Fruit fly (Drosophila melanogaster) Kc167 (cell line): ENCODE measurements around the gene Mnt.

Experiments
- Myc ChIP-seq: fragments of >200 bp; optimal IDR thresholded peaks from 2 replicates; lab custom pipeline; 2017; ENCODE audit warnings: missing external identifiers
- h ChIP-seq: fragments of >200 bp; optimal IDR thresholded peaks from 3 replicates; lab custom pipeline; 2018; ENCODE audit warnings: missing external identifiers

DNA sequence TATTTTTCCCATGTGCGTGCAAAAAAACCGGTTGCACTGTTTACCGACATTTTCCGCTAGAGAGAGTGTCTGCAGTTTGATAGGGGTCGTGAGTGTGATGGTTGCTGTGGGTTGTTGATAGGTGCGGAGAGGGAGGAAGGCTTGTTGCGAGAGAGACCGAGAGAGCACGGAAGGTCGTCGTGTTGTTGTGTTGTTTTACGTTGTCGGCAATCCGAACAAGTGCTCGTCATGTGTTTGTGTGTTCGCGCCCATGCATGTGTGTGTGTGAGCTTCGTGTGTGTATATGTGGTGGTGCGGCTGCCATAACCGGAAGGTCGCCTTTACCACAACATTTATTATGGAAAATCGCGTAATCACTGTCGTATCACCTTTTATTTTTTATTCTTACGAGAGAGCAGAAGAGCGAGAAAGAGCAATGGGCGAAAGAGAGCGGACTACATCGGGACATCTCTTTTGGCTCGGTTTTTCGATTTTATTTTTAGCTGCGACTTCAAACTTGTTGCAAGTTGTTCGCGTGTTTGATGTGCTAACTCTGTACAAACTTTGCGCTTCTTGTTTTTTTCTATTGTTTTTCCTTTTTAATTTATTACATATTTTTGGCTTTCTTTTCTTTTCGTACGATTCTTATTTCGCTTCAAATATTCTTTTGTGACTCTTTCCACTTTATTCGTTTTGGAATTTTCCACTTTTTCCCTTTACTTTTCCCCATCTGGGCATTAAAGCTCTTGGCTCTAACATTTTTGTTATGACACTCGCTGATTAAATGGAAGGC, 73.1 kb downstream of the Mnt start:
- no peak for TF ChIP-seq h
- no peak for TF ChIP-seq Myc (lab: Kevin White, UChicago)
